Fruit fly (Drosophila melanogaster) whole organism, embryonic: Measurements from ENCODE around the gene sosie.

ENCODE experiments used
- Adf1 ChIP-seq: fragments of 200-800 bp; sonication (Bioruptor generic); IDR thresholded peaks from 2 replicates; pipeline ENCODE4 v1.3.6; 2022; ENCODE audit warnings: missing biosample characterization, missing genetic modification characterization
- Atf3 ChIP-seq: fragments of 200-800 bp; sonication (Bioruptor generic); optimal IDR thresholded peaks from 3 replicates; lab custom pipeline; 2016; ENCODE audit warnings: missing biosample characterization, missing genetic modification characterization
- CG10979 ChIP-seq: fragments of 200-800 bp; sonication (Bioruptor generic); optimal IDR thresholded peaks from 2 replicates; lab custom pipeline; 2018; ENCODE audit warnings: missing biosample characterization, mild to moderate bottlenecking, missing genetic modification characterization, moderate library complexity
- CG14860 ChIP-seq: fragments of 200-800 bp; sonication (Bioruptor generic); IDR thresholded peaks from 3 replicates; pipeline ENCODE4 v1.3.6; 2022; ENCODE audit warnings: missing biosample characterization, missing genetic modification characterization; ENCODE audit not compliant: partially characterized antibody
- CG15696 ChIP-seq: fragments of 200-800 bp; sonication (Bioruptor generic); optimal IDR thresholded peaks from 2 replicates; lab custom pipeline; 2019; ENCODE audit warnings: missing biosample characterization, mild to moderate bottlenecking, missing genetic modification characterization, moderate library complexity
- CG16863 ChIP-seq: fragments of 200-800 bp; sonication (Bioruptor generic); optimal IDR thresholded peaks from 3 replicates; lab custom pipeline; 2016; ENCODE audit warnings: missing biosample characterization, missing genetic modification characterization
- CG3995 ChIP-seq: fragments of 200-800 bp; sonication (Bioruptor generic); optimal IDR thresholded peaks from 3 replicates; lab custom pipeline; 2016; ENCODE audit warnings: missing biosample characterization, missing genetic modification characterization
- CG4328 ChIP-seq: fragments of 200-800 bp; sonication (Bioruptor generic); optimal IDR thresholded peaks from 3 replicates; lab custom pipeline; 2017; ENCODE audit warnings: missing biosample characterization, missing genetic modification reagents, missing genetic modification characterization
- CG4404 ChIP-seq: fragments of 200-800 bp; sonication (Bioruptor generic); IDR thresholded peaks from 2 replicates; pipeline ENCODE4 v1.3.6; 2022; ENCODE audit warnings: missing biosample characterization, missing genetic modification characterization
- CG6272 ChIP-seq: fragments of 200-800 bp; sonication (Bioruptor generic); IDR thresholded peaks from 2 replicates; pipeline ENCODE4 v1.3.6; 2022; ENCODE audit warnings: missing biosample characterization, missing genetic modification characterization
- CG7745 ChIP-seq: fragments of 200-800 bp; sonication (Bioruptor generic); optimal IDR thresholded peaks from 2 replicates; lab custom pipeline; 2018; ENCODE audit warnings: missing biosample characterization, mild to moderate bottlenecking, missing genetic modification characterization, moderate library complexity
- CG8388 ChIP-seq: fragments of 200-800 bp; sonication (Bioruptor generic); optimal IDR thresholded peaks from 2 replicates; lab custom pipeline; 2019; ENCODE audit warnings: missing biosample characterization, mild to moderate bottlenecking, missing genetic modification characterization, moderate library complexity
- CTCF ChIP-seq: fragments of 200-800 bp; sonication (Bioruptor generic); optimal IDR thresholded peaks from 2 replicates; lab custom pipeline; 2017; ENCODE audit warnings: missing biosample characterization, mild to moderate bottlenecking, missing genetic modification characterization, moderate library complexity
- Dfd ChIP-seq, 2 experiments: fragments of >200 bp; optimal IDR thresholded peaks; 2 replicates each; lab custom pipeline; 2017; ENCODE audit warnings: missing biosample characterization in 2 of 2, missing genetic modification characterization in 2 of 2
- Dip3 ChIP-seq: fragments of 200-800 bp; sonication (Bioruptor generic); optimal IDR thresholded peaks from 3 replicates; lab custom pipeline; 2016; ENCODE audit warnings: missing biosample characterization, missing genetic modification characterization
- Eip74EF ChIP-seq, 2 experiments: fragments of 200-800 bp in 1 of 2; fragments of >200 bp in 1 of 2; sonication (Bioruptor generic) in 1 of 2; optimal IDR thresholded peaks; 2 replicates each; lab custom pipeline; 2017 to 2019; ENCODE audit warnings: missing biosample characterization in 2 of 2, missing genetic modification characterization in 2 of 2, mild to moderate bottlenecking in 1 of 2, moderate library complexity in 1 of 2
- Ets97D ChIP-seq: fragments of 200-800 bp; sonication (Bioruptor generic); optimal IDR thresholded peaks from 3 replicates; lab custom pipeline; 2016; ENCODE audit warnings: missing biosample characterization, missing genetic modification characterization
- HLH54F ChIP-seq: fragments of 200-800 bp; sonication (Bioruptor generic); optimal IDR thresholded peaks from 3 replicates; lab custom pipeline; 2016; ENCODE audit warnings: missing biosample characterization, missing genetic modification characterization
- Med ChIP-seq: fragments of 200-800 bp; sonication (Bioruptor generic); peaks from one replicate; lab custom pipeline; 2016; ENCODE audit warnings: missing biosample characterization, missing genetic modification characterization, mild to moderate bottlenecking, inconsistent platforms, moderate library complexity
- Mes4 ChIP-seq: fragments of 200-800 bp; sonication (Bioruptor generic); optimal IDR thresholded peaks from 2 replicates; lab custom pipeline; 2016; ENCODE audit warnings: missing biosample characterization, missing genetic modification characterization
- Side ChIP-seq: fragments of 200-800 bp; sonication (Bioruptor generic); optimal IDR thresholded peaks from 2 replicates; lab custom pipeline; 2016; ENCODE audit warnings: missing biosample characterization, missing genetic modification characterization
- Spps ChIP-seq: fragments of 200-800 bp; sonication (Bioruptor generic); optimal IDR thresholded peaks from 2 replicates; lab custom pipeline; 2018; ENCODE audit warnings: missing biosample characterization, mild to moderate bottlenecking, missing genetic modification characterization
- Stat92E ChIP-seq, 3 experiments: fragments of >200 bp in 2 of 3; fragments of 200-800 bp in 1 of 3; sonication (Bioruptor generic) in 1 of 3; optimal IDR thresholded peaks; 2 replicates each; lab custom pipeline; 2017 to 2019; ENCODE audit warnings: missing biosample characterization in 3 of 3, missing genetic modification characterization in 3 of 3, mild to moderate bottlenecking in 1 of 3, moderate library complexity in 1 of 3
- abd-A ChIP-seq: fragments of 200-800 bp; sonication (Bioruptor generic); optimal IDR thresholded peaks from 3 replicates; lab custom pipeline; 2019; ENCODE audit warnings: missing biosample characterization, mild to moderate bottlenecking, missing genetic modification characterization, moderate library complexity
- al ChIP-seq: fragments of 200-800 bp; sonication (Bioruptor generic); IDR thresholded peaks from 2 replicates; pipeline ENCODE4 v1.3.6; 2022; ENCODE audit warnings: missing biosample characterization, missing genetic modification characterization
- ase ChIP-seq: fragments of 200-800 bp; sonication (Bioruptor generic); IDR thresholded peaks from 3 replicates; pipeline ENCODE4 v1.3.6; 2022; ENCODE audit warnings: missing biosample characterization, missing genetic modification characterization
- ash1 ChIP-seq: fragments of 200-800 bp; sonication (Bioruptor generic); optimal IDR thresholded peaks from 2 replicates; lab custom pipeline; 2018; ENCODE audit warnings: missing biosample characterization, mild to moderate bottlenecking, missing genetic modification characterization
- az2 ChIP-seq: fragments of 200-800 bp; sonication (Bioruptor generic); optimal IDR thresholded peaks from 3 replicates; lab custom pipeline; 2016; ENCODE audit warnings: missing biosample characterization, missing genetic modification characterization
- bowl ChIP-seq: fragments of 200-800 bp; sonication (Bioruptor generic); IDR thresholded peaks from 2 replicates; pipeline ENCODE4 v1.3.6; 2022; ENCODE audit warnings: missing biosample characterization, missing genetic modification characterization
- crc ChIP-seq: fragments of 200-800 bp; sonication (Bioruptor generic); optimal IDR thresholded peaks from 2 replicates; lab custom pipeline; 2016; ENCODE audit warnings: missing biosample characterization, missing genetic modification characterization
- cwo ChIP-seq: fragments of 200-800 bp; sonication (Bioruptor generic); optimal IDR thresholded peaks from 3 replicates; lab custom pipeline; 2017; ENCODE audit warnings: missing biosample characterization, missing genetic modification characterization, mild to moderate bottlenecking, moderate library complexity, missing genetic modification reagents
- dmrt99B ChIP-seq: fragments of 200-800 bp; sonication (Bioruptor generic); optimal IDR thresholded peaks from 2 replicates; lab custom pipeline; 2018; ENCODE audit warnings: missing biosample characterization, mild to moderate bottlenecking, missing genetic modification characterization, moderate library complexity
- fru ChIP-seq: fragments of >200 bp; optimal IDR thresholded peaks from 2 replicates; lab custom pipeline; 2017
- gcm ChIP-seq: fragments of 200-800 bp; sonication (Bioruptor generic); optimal IDR thresholded peaks from 2 replicates; lab custom pipeline; 2019; ENCODE audit warnings: missing biosample characterization, mild to moderate bottlenecking, missing genetic modification characterization, moderate library complexity
- gt ChIP-seq: fragments of 200-800 bp; sonication (Bioruptor generic); IDR thresholded peaks from 2 replicates; pipeline ENCODE4 v1.3.6; 2022; ENCODE audit warnings: missing biosample characterization, missing genetic modification characterization
- hbn ChIP-seq: fragments of 200-800 bp; sonication (Bioruptor generic); IDR thresholded peaks from 2 replicates; pipeline ENCODE4 v1.3.6; 2022; ENCODE audit warnings: missing biosample characterization, missing genetic modification characterization; ENCODE audit not compliant: partially characterized antibody
- jumu ChIP-seq: fragments of 200-800 bp; sonication (Bioruptor generic); optimal IDR thresholded peaks from 3 replicates; lab custom pipeline; 2016; ENCODE audit warnings: missing biosample characterization, missing genetic modification characterization
- ken ChIP-seq: fragments of 200-800 bp; sonication (Bioruptor generic); IDR thresholded peaks from 3 replicates; pipeline ENCODE4 v1.3.6; 2022; ENCODE audit warnings: missing biosample characterization, missing genetic modification characterization
- knrl ChIP-seq: fragments of 200-800 bp; sonication (Bioruptor generic); IDR thresholded peaks from 3 replicates; pipeline ENCODE4 v1.3.6; 2022; ENCODE audit warnings: missing biosample characterization, missing genetic modification characterization; ENCODE audit not compliant: partially characterized antibody
- lilli ChIP-seq: fragments of 200-800 bp; sonication (Bioruptor generic); optimal IDR thresholded peaks from 3 replicates; lab custom pipeline; 2016; ENCODE audit warnings: missing biosample characterization, missing genetic modification characterization
- nerfin-1 ChIP-seq: fragments of 200-800 bp; sonication (Bioruptor generic); optimal IDR thresholded peaks from 3 replicates; lab custom pipeline; 2019; ENCODE audit warnings: missing biosample characterization, mild to moderate bottlenecking, missing genetic modification characterization, moderate library complexity
- pum ChIP-seq: fragments of 200-800 bp; sonication (Bioruptor generic); optimal IDR thresholded peaks from 2 replicates; lab custom pipeline; 2016; ENCODE audit warnings: missing biosample characterization, missing genetic modification characterization
- run ChIP-seq: fragments of 200-800 bp; sonication (Bioruptor generic); optimal IDR thresholded peaks from 3 replicates; lab custom pipeline; 2018; ENCODE audit warnings: missing biosample characterization, mild to moderate bottlenecking, missing genetic modification characterization
- schlank ChIP-seq: fragments of 200-800 bp; sonication (Bioruptor generic); optimal IDR thresholded peaks from 2 replicates; lab custom pipeline; 2018; ENCODE audit warnings: missing biosample characterization, mild to moderate bottlenecking, missing genetic modification characterization
- sob ChIP-seq: fragments of 200-800 bp; sonication (Bioruptor generic); IDR thresholded peaks from 2 replicates; pipeline ENCODE4 v1.3.6; 2022; ENCODE audit warnings: missing biosample characterization, missing genetic modification characterization
- twi ChIP-seq: fragments of 200-800 bp; optimal IDR thresholded peaks from 2 replicates; lab custom pipeline; 2019; ENCODE audit warnings: missing biosample characterization, mild to moderate bottlenecking, missing genetic modification characterization, moderate library complexity
- wdn ChIP-seq: fragments of 200-800 bp; sonication (Bioruptor generic); IDR thresholded peaks from 2 replicates; pipeline ENCODE4 v1.3.6; 2022; ENCODE audit warnings: missing biosample characterization, missing genetic modification characterization
- wor ChIP-seq: fragments of 200-800 bp; sonication (Bioruptor generic); IDR thresholded peaks from 2 replicates; pipeline ENCODE4 v1.3.6; 2022; ENCODE audit warnings: missing biosample characterization, missing genetic modification characterization
- zen ChIP-seq: fragments of 200-800 bp; sonication (Bioruptor generic); optimal IDR thresholded peaks from 3 replicates; lab custom pipeline; 2018; ENCODE audit warnings: missing biosample characterization, mild to moderate bottlenecking, missing genetic modification characterization, moderate library complexity
- zf30C ChIP-seq: fragments of 200-800 bp; sonication (Bioruptor generic); optimal IDR thresholded peaks from 3 replicates; lab custom pipeline; 2018; ENCODE audit warnings: missing biosample characterization, mild to moderate bottlenecking, missing genetic modification characterization

sosie gene

DNA sequence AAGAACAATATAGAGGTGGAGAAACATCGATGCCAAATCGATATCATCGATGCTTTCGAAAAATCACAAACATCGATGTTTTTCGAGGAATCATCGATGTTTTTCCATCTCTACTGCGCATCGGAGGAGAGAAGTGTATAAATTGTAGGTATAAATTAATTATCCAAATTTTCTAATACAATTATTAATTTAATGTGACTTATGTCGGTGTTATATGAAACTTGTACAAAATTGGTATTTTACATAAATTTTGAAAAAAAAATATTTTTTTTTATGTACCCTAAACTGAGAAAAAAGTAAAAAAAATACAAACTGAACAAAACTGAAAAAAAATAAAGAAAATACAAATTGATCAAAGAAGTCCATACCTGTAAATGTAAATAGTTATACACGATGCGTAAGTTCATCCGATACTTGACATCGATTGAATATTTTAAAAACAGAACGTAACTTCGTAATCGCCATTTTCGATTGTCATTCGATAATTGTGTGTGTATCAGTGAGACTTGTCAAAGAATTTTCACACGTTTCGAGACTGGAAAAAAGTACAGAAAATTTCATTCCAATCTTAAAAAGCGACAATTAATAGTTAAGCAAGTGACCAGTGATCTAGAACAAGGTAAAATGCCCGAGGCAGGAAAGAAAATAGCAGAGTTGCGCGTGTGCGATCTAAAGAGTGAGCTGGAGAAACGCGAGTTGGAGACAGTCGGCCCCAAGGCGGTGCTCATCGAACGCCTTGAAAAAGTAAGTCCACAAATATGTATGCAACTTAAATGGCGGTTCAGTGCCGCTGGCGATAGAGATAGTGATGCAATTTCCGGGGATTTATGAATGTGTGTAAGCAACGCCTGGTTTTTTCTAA lies 16.5 kb upstream of the sosie start, which contains the start of the genes CG5808 and Saf-B (continued):
- TF ChIP-seq zen (tag; lab: Kevin White, UChicago), result peak; percentile 32
- TF ChIP-seq Atf3 (GFP tag; lab: Kevin White, UChicago), result no peak
- no peak for TF ChIP-seq jumu (GFP tag; lab: Kevin White, UChicago)
- peak; percentile 67 for TF ChIP-seq hbn (GFP tag; lab: Robert Waterston, UW)
- peak; percentile 48; the same call in 1 of the 2 replicates for TF ChIP-seq CG4404 (GFP tag; lab: Robert Waterston, UW)
- TF ChIP-seq Dfd (GFP tag; optimal IDR thresholded peaks at IDR 0.05; lab: Kevin White, UChicago), result no peak
- TF ChIP-seq pum (GFP tag; lab: Kevin White, UChicago), result no peak
- no peak for TF ChIP-seq ase (GFP tag; lab: Robert Waterston, UW)
- peak; percentile 33 for TF ChIP-seq az2 (GFP tag; lab: Kevin White, UChicago)
- no peak for TF ChIP-seq twi
- no peak for TF ChIP-seq wor
- TF ChIP-seq CG7745 (tag; lab: Kevin White, UChicago), result no peak
- TF ChIP-seq Spps, result peak; percentile 8
- no peak for TF ChIP-seq Mes4 (GFP tag; lab: Kevin White, UChicago)
- TF ChIP-seq crc (GFP tag; lab: Kevin White, UChicago), result no peak
- peak; percentile 92 for TF ChIP-seq CG14860
- TF ChIP-seq gcm, result no peak
- no peak; the same call in 1 of the 2 replicates for TF ChIP-seq bowl (GFP tag; lab: Robert Waterston, UW)
- peak; percentile 38 for TF ChIP-seq lilli
- no peak for TF ChIP-seq CG8388
- TF ChIP-seq Stat92E (GFP tag; optimal IDR thresholded peaks at IDR 0.05; lab: Kevin White, UChicago), result no peak
- no peak for TF ChIP-seq Adf1 (GFP tag; lab: Robert Waterston, UW)
- no peak for TF ChIP-seq dmrt99B (tag; lab: Kevin White, UChicago)
- no peak for TF ChIP-seq schlank (tag; lab: Kevin White, UChicago)
- TF ChIP-seq CG15696 (tag; lab: Kevin White, UChicago), result peak; percentile 43
- TF ChIP-seq CTCF (GFP tag; lab: Kevin White, UChicago), result no peak
- peak; percentile 83; the same call in 2 of the 3 replicates for TF ChIP-seq knrl (GFP tag; lab: Robert Waterston, UW)
- TF ChIP-seq CG10979, result peak; percentile 28
- TF ChIP-seq CG16863 (GFP tag; lab: Kevin White, UChicago), result no peak
- TF ChIP-seq Side (GFP tag; lab: Kevin White, UChicago), result no peak
- TF ChIP-seq nerfin-1 (tag; lab: Kevin White, UChicago), result peak; percentile 49
- TF ChIP-seq CG3995 (GFP tag; lab: Kevin White, UChicago), result peak; percentile 54
- TF ChIP-seq zf30C, result no peak
- TF ChIP-seq wdn, result no peak
- TF ChIP-seq ash1, result no peak
- TF ChIP-seq ken (GFP tag; lab: Robert Waterston, UW), result no peak
- no peak for TF ChIP-seq Dip3 (GFP tag; lab: Kevin White, UChicago)
- TF ChIP-seq sob (GFP tag; lab: Robert Waterston, UW), result peak; percentile 33; the same call in 1 of the 2 replicates
- TF ChIP-seq gt, result no peak
- TF ChIP-seq Med, result peak; percentile 78
- no peak for TF ChIP-seq CG6272 (GFP tag; lab: Robert Waterston, UW)
- no peak for TF ChIP-seq HLH54F
- TF ChIP-seq abd-A (tag; lab: Kevin White, UChicago), result no peak
- TF ChIP-seq Eip74EF (GFP tag; optimal IDR thresholded peaks at IDR 0.05; lab: Kevin White, UChicago), result no peak
- no peak for TF ChIP-seq CG4328 (GFP tag; lab: Kevin White, UChicago)
- no peak for TF ChIP-seq cwo (GFP tag; lab: Kevin White, UChicago)
- TF ChIP-seq fru, result no peak
- TF ChIP-seq run (tag; lab: Kevin White, UChicago), result no peak
- 0 out of 2 replicates have a peak, but pooled peaks have one; percentile 34 for TF ChIP-seq al (GFP tag; lab: Robert Waterston, UW)
- TF ChIP-seq Ets97D (GFP tag; lab: Kevin White, UChicago), result peak; percentile 26
